Worm (Caenorhabditis elegans): ENCODE data around the gene lin-29.

- TF ChIP-seq nhr-11 (tag; optimal IDR thresholded peaks at IDR 0.05) (no peak), C16A3.4 (tag; optimal IDR thresholded peaks at IDR 0.05) (peak; percentile 61), fos-1 (tag; optimal IDR thresholded peaks at IDR 0.05) (peak; percentile 53), nhr-76 (tag; optimal IDR thresholded peaks at IDR 0.05) (no peak), lin-39 (tag; optimal IDR thresholded peaks at IDR 0.05) (no peak)
Measured at ce11 chrII:11958793-11959574, 23.8 kb upstream of the lin-29 start.
